Worm (Caenorhabditis elegans) whole organism, L4 larva: ENCODE data around the gene R144.12.
"Not testable (repeated sequence)": the region's sequence is repeated elsewhere in the genome, so short reads cannot be mapped to it uniquely, and the experiment has no call there.

Source experiments
- F49E8.2 ChIP-seq: sonication (generic microtip); optimal IDR thresholded peaks from 2 replicates; lab custom pipeline; 2016; ENCODE audit warnings: missing compliant biosample characterization, mild to moderate bottlenecking, missing genetic modification characterization, borderline replicate concordance
- T26A8.4 ChIP-seq: fragments of 200-800 bp; sonication (Bioruptor generic); IDR thresholded peaks from 2 replicates; pipeline ENCODE4 v1.3.6; 2022; ENCODE audit warnings: missing genetic modification characterization, missing compliant biosample characterization
- Y5F2A.4 ChIP-seq: fragments of 200-800 bp; sonication (Bioruptor generic); optimal IDR thresholded peaks from 2 replicates; lab custom pipeline; 2018; ENCODE audit warnings: mild to moderate bottlenecking, missing genetic modification characterization, missing compliant biosample characterization
- aha-1 ChIP-seq: fragments of 150-350 bp; peaks from one replicate; lab custom pipeline; 2014; ENCODE audit warnings: missing biosample characterization, missing genetic modification characterization
- ceh-20 ChIP-seq: fragments of 200-800 bp; sonication (Bioruptor generic); IDR thresholded peaks from 2 replicates; pipeline ENCODE4 v1.3.6; 2022; ENCODE audit warnings: missing genetic modification reagents, missing genetic modification characterization, missing compliant biosample characterization
- ceh-32 ChIP-seq: sonication (generic microtip); optimal IDR thresholded peaks from 2 replicates; lab custom pipeline; 2016; ENCODE audit warnings: mild to moderate bottlenecking, missing genetic modification characterization, missing compliant biosample characterization; ENCODE audit not compliant: poor library complexity
- ctbp-1 ChIP-seq: fragments of 200-800 bp; sonication (Bioruptor generic); IDR thresholded peaks from 2 replicates; pipeline ENCODE4 v1.3.6; 2022; ENCODE audit warnings: missing genetic modification reagents, missing genetic modification characterization, missing compliant biosample characterization
- daf-16 ChIP-seq, 3 experiments: sonication (generic microtip); optimal IDR thresholded peaks; 2 replicates each; lab custom pipeline; 2016 to 2017; ENCODE audit warnings: missing genetic modification characterization in 3 of 3, missing genetic modification reagents in 3 of 3, mild to moderate bottlenecking in 2 of 3, missing compliant biosample characterization in 2 of 3, missing biosample characterization in 1 of 3, moderate library complexity in 1 of 3
- dmd-6 ChIP-seq: fragments of 200-800 bp; sonication (Bioruptor generic); IDR thresholded peaks from 2 replicates; pipeline ENCODE4 v1.3.6; 2022; ENCODE audit warnings: missing genetic modification reagents, missing genetic modification characterization, missing compliant biosample characterization
- dmd-8 ChIP-seq: fragments of 200-800 bp; sonication (Bioruptor generic); IDR thresholded peaks from 2 replicates; pipeline ENCODE4 v1.3.6; 2022; ENCODE audit warnings: missing genetic modification characterization, missing compliant biosample characterization
- dpl-1 ChIP-seq: fragments of 150-350 bp; optimal IDR thresholded peaks from 2 replicates; lab custom pipeline; 2014; ENCODE audit warnings: missing biosample characterization, missing genetic modification reagents, missing genetic modification characterization
- dve-1 ChIP-seq: sonication (generic microtip); optimal IDR thresholded peaks from 2 replicates; lab custom pipeline; 2017; ENCODE audit warnings: antibody characterized with exemption, mild to moderate bottlenecking, missing genetic modification characterization, missing compliant biosample characterization; ENCODE audit not compliant: insufficient read depth
- egl-43 ChIP-seq: fragments of 200-800 bp; sonication (Bioruptor generic); IDR thresholded peaks from 2 replicates; pipeline ENCODE4 v1.3.6; 2022; ENCODE audit warnings: missing genetic modification reagents, missing genetic modification characterization, missing compliant biosample characterization
- gei-8 ChIP-seq: fragments of 200-800 bp; sonication (Bioruptor generic); optimal IDR thresholded peaks from 2 replicates; lab custom pipeline; 2018; ENCODE audit warnings: mild to moderate bottlenecking, missing genetic modification characterization, missing compliant biosample characterization
- hlh-11 ChIP-seq: fragments of 200-800 bp; sonication (Bioruptor generic); optimal IDR thresholded peaks from 2 replicates; lab custom pipeline; 2018; ENCODE audit warnings: mild to moderate bottlenecking, missing genetic modification characterization, missing compliant biosample characterization
- hlh-30 ChIP-seq: sonication (generic microtip); optimal IDR thresholded peaks from 2 replicates; lab custom pipeline; 2017; ENCODE audit warnings: antibody characterized with exemption, mild to moderate bottlenecking, missing genetic modification characterization, missing compliant biosample characterization; ENCODE audit not compliant: insufficient read depth
- jun-1 ChIP-seq: fragments of 150-350 bp; optimal IDR thresholded peaks from 2 replicates; lab custom pipeline; 2014; ENCODE audit warnings: missing biosample characterization, missing genetic modification reagents, missing genetic modification characterization
- lim-7 ChIP-seq: fragments of 200-800 bp; sonication (Bioruptor generic); IDR thresholded peaks from 2 replicates; pipeline ENCODE4 v1.3.6; 2022; ENCODE audit warnings: missing genetic modification characterization, missing compliant biosample characterization
- lin-1 ChIP-seq: fragments of 200-800 bp; sonication (Bioruptor generic); IDR thresholded peaks from 2 replicates; pipeline ENCODE4 v1.3.6; 2022; ENCODE audit warnings: missing genetic modification reagents, missing genetic modification characterization, missing compliant biosample characterization
- lin-13 ChIP-seq: fragments of 150-350 bp; optimal IDR thresholded peaks from 2 replicates; lab custom pipeline; 2014; ENCODE audit warnings: missing biosample characterization, missing genetic modification reagents, missing genetic modification characterization
- lin-38 ChIP-seq: fragments of 200-800 bp; sonication (Bioruptor generic); IDR thresholded peaks from 2 replicates; pipeline ENCODE4 v1.3.6; 2022; ENCODE audit warnings: missing genetic modification reagents, missing genetic modification characterization, missing compliant biosample characterization
- lsy-2 ChIP-seq, 2 experiments: fragments of 150-350 bp in 1 of 2; sonication (generic microtip) in 1 of 2; optimal IDR thresholded peaks; 2 replicates each; lab custom pipeline; 2014 to 2017; ENCODE audit warnings: missing biosample characterization in 2 of 2, missing genetic modification characterization in 2 of 2
- madf-5 ChIP-seq, 2 experiments: fragments of 200-800 bp; sonication (Bioruptor generic); IDR thresholded peaks; 2 replicates each; pipeline ENCODE4 v1.3.6; 2022; ENCODE audit warnings: missing compliant biosample characterization in 2 of 2, missing genetic modification characterization in 2 of 2
- mdl-1 ChIP-seq, 2 experiments: fragments of 150-350 bp in 1 of 2; sonication (generic microtip) in 1 of 2; optimal IDR thresholded peaks; 2 replicates each; lab custom pipeline; 2014 to 2017; ENCODE audit warnings: missing biosample characterization in 2 of 2, missing genetic modification characterization in 2 of 2
- mdt-29 ChIP-seq: fragments of 200-800 bp; sonication (Bioruptor generic); IDR thresholded peaks from 2 replicates; pipeline ENCODE4 v1.3.6; 2022; ENCODE audit warnings: missing genetic modification reagents, missing genetic modification characterization, missing compliant biosample characterization
- mes-2 ChIP-seq: sonication (generic microtip); optimal IDR thresholded peaks from 2 replicates; lab custom pipeline; 2016; ENCODE audit warnings: missing genotype, mild to moderate bottlenecking, missing genetic modification characterization, missing compliant biosample characterization; ENCODE audit not compliant: poor library complexity, severe bottlenecking
- mxl-2 ChIP-seq: fragments of 200-800 bp; sonication (Bioruptor generic); conservative IDR thresholded peaks from 2 replicates; pipeline ENCODE4 v1.3.6; 2022; ENCODE audit warnings: missing genetic modification reagents, missing genetic modification characterization, missing compliant biosample characterization
- nhr-11 ChIP-seq: fragments of 150-350 bp; optimal IDR thresholded peaks from 2 replicates; lab custom pipeline; 2014; ENCODE audit warnings: missing biosample characterization, missing genetic modification characterization
- nhr-111 ChIP-seq: fragments of 200-800 bp; sonication (Bioruptor generic); optimal IDR thresholded peaks from 2 replicates; lab custom pipeline; 2018; ENCODE audit warnings: mild to moderate bottlenecking, missing genetic modification characterization, missing compliant biosample characterization
- nhr-237 ChIP-seq: sonication (generic microtip); optimal IDR thresholded peaks from 2 replicates; lab custom pipeline; 2017; ENCODE audit warnings: missing biosample characterization, missing genetic modification characterization
- nhr-28 ChIP-seq: fragments of 150-350 bp; optimal IDR thresholded peaks from 2 replicates; lab custom pipeline; 2014; ENCODE audit warnings: missing biosample characterization, missing genetic modification characterization
- nhr-41 ChIP-seq: fragments of 200-800 bp; sonication (Bioruptor generic); IDR thresholded peaks from 2 replicates; pipeline ENCODE4 v1.3.6; 2022; ENCODE audit warnings: missing genetic modification reagents, missing genetic modification characterization, missing compliant biosample characterization
- nhr-42 ChIP-seq: fragments of 200-800 bp; sonication (Bioruptor generic); IDR thresholded peaks from 2 replicates; pipeline ENCODE4 v1.3.6; 2022; ENCODE audit warnings: missing genetic modification characterization, missing compliant biosample characterization
- nhr-48 ChIP-seq: sonication (generic microtip); optimal IDR thresholded peaks from 2 replicates; lab custom pipeline; 2016; ENCODE audit warnings: mild to moderate bottlenecking, missing genetic modification characterization, missing compliant biosample characterization
- pqm-1 ChIP-seq: sonication (generic microtip); optimal IDR thresholded peaks from 2 replicates; lab custom pipeline; 2017; ENCODE audit warnings: missing biosample characterization, missing genetic modification characterization
- set-16 ChIP-seq: fragments of 200-800 bp; sonication (Bioruptor generic); IDR thresholded peaks from 2 replicates; pipeline ENCODE4 v1.3.6; 2022; ENCODE audit warnings: missing genetic modification reagents, missing genetic modification characterization, missing compliant biosample characterization
- spr-1 ChIP-seq: sonication (generic microtip); optimal IDR thresholded peaks from 2 replicates; lab custom pipeline; 2016; ENCODE audit warnings: mild to moderate bottlenecking, missing genetic modification characterization, missing compliant biosample characterization
- unc-130 ChIP-seq: sonication (generic microtip); optimal IDR thresholded peaks from 2 replicates; lab custom pipeline; 2016; ENCODE audit warnings: missing genetic modification reagents, missing genetic modification characterization, missing compliant biosample characterization
- unc-62 ChIP-seq, 3 experiments: fragments of 150-350 bp in 1 of 3; sonication (generic microtip); optimal IDR thresholded peaks in 2 of 3; peaks in 1 of 3; 1 replicate in 1 of 3; 2 replicates in 2 of 3; lab custom pipeline; 2014 to 2017; ENCODE audit warnings: missing biosample characterization in 3 of 3, missing genetic modification characterization in 3 of 3, missing genetic modification reagents in 3 of 3, missing genotype in 1 of 3
- vab-7 ChIP-seq: fragments of 200-800 bp; sonication (Bioruptor generic); IDR thresholded peaks from 2 replicates; pipeline ENCODE4 v1.3.6; 2022; ENCODE audit warnings: missing genetic modification reagents, missing genetic modification characterization, missing compliant biosample characterization
- zip-11 ChIP-seq: fragments of 200-800 bp; sonication (Bioruptor generic); IDR thresholded peaks from 2 replicates; pipeline ENCODE4 v1.3.6; 2022; ENCODE audit warnings: missing genetic modification characterization, missing compliant biosample characterization
- ztf-11 ChIP-seq: fragments of 150-350 bp; optimal IDR thresholded peaks from 2 replicates; lab custom pipeline; 2014; ENCODE audit warnings: missing biosample characterization, missing genetic modification characterization

R144.12 gene

ce11 chrIII:5031375-5031836, 24.6 kb upstream of the R144.12 start (continued):
- peak; percentile 76 for TF ChIP-seq hlh-11 (tag; lab: Kevin White, UChicago)
- TF ChIP-seq ceh-20 (GFP tag; lab: Robert Waterston, UW) = peak; percentile 86
- TF ChIP-seq spr-1 = peak; percentile 81
- peak; percentile 90 for TF ChIP-seq ctbp-1 (GFP tag; lab: Robert Waterston, UW)
- peak; percentile 71 for TF ChIP-seq lin-1 (GFP tag; lab: Robert Waterston, UW)
- TF ChIP-seq mdt-29 (GFP tag; lab: Robert Waterston, UW) = peak; percentile 80
- 0 out of 2 replicates have a peak, but pooled peaks have one; percentile 60 for TF ChIP-seq zip-11 (GFP tag; lab: Robert Waterston, UW)
- TF ChIP-seq dpl-1 (GFP tag; lab: Kevin White, UChicago) = peak; percentile 23
- peak; percentile 50 for TF ChIP-seq nhr-11 (tag; lab: Kevin White, UChicago)
- TF ChIP-seq unc-62 (GFP tag; optimal IDR thresholded peaks at IDR 0.05 in 1 of 2; lab: Kevin White, UChicago) = peak in 1 of 2 experiments; percentile 76
- not testable (repeated sequence) for TF ChIP-seq unc-62 (tag; optimal IDR thresholded peaks at IDR 0.05; lab: Kevin White, UChicago)
- peak; percentile 19; the same call in 1 of the 2 replicates for TF ChIP-seq nhr-41 (GFP tag; lab: Robert Waterston, UW)
- peak; percentile 76 for TF ChIP-seq mes-2
- TF ChIP-seq egl-43 (GFP tag; lab: Robert Waterston, UW) = peak; percentile 97
- peak; percentile 75 for TF ChIP-seq gei-8 (GFP tag; lab: Kevin White, UChicago)
- peak; percentile 31 for TF ChIP-seq nhr-28 (tag; lab: Kevin White, UChicago)
- TF ChIP-seq unc-130 (GFP tag; lab: Kevin White, UChicago) = peak; percentile 69
- TF ChIP-seq F49E8.2 (tag; lab: Kevin White, UChicago) = peak; percentile 23
- TF ChIP-seq lsy-2 (tag; optimal IDR thresholded peaks at IDR 0.05; lab: Kevin White, UChicago) = peak in 1 of 2 experiments; percentile 53
- TF ChIP-seq Y5F2A.4 (GFP tag; lab: Kevin White, UChicago) = peak; percentile 70
- TF ChIP-seq nhr-48 (tag; lab: Kevin White, UChicago) = peak; percentile 63
- peak; percentile 88 for TF ChIP-seq dmd-6 (GFP tag; lab: Robert Waterston, UW)
- peak; percentile 65 for TF ChIP-seq hlh-30
- TF ChIP-seq daf-16 (GFP tag; optimal IDR thresholded peaks at IDR 0.05; lab: Kevin White, UChicago) = peak; percentile 71 to 85
- peak; percentile 25 for TF ChIP-seq daf-16 (tag; optimal IDR thresholded peaks at IDR 0.05; lab: Kevin White, UChicago)
- peak; percentile 65; the same call in 1 of the 2 replicates for TF ChIP-seq dmd-8
- peak; percentile 63 for TF ChIP-seq lin-13 (GFP tag; lab: Kevin White, UChicago)

- TF ChIP-seq jun-1 (tag; lab: Kevin White, UChicago) = no peak
- TF ChIP-seq nhr-237 (tag; lab: Kevin White, UChicago) = no peak
- no peak for TF ChIP-seq F49E8.2 (tag; lab: Kevin White, UChicago)
Observed at ce11 chrIII:5030629-5031028, 23.8 kb upstream of the R144.12 start, which contains the start of gene klp-6. Gene klp-6, plus strand, starts transcription at chrIII:5030929.

- TF ChIP-seq T26A8.4 (GFP tag; lab: Robert Waterston, UW) (peak; percentile 49; the same call in 1 of the 2 replicates), lin-38 (GFP tag; lab: Robert Waterston, UW) (0 out of 2 replicates have a peak, but pooled peaks have one; percentile 11), aha-1 (tag; lab: Kevin White, UChicago) (peak; percentile 78), ztf-11 (tag; lab: Kevin White, UChicago) (no peak), zip-11 (GFP tag; lab: Robert Waterston, UW) (no peak)
Observed at ce11 chrIII:5027219-5027618, 20.4 kb upstream of the R144.12 start.

- TF ChIP-seq madf-5 (GFP tag; IDR thresholded peaks at IDR 0.05; lab: Robert Waterston, UW) = no peak
- peak; percentile 53 for TF ChIP-seq aha-1 (tag; lab: Kevin White, UChicago)
- TF ChIP-seq mxl-2 = no peak
- TF ChIP-seq nhr-42 = no peak
- TF ChIP-seq nhr-111 (GFP tag; lab: Kevin White, UChicago) = no peak
- TF ChIP-seq dmd-8 = no peak
- TF ChIP-seq mdl-1 (tag; optimal IDR thresholded peaks at IDR 0.05; lab: Kevin White, UChicago) = no peak
- no peak for TF ChIP-seq dve-1 (tag; lab: Kevin White, UChicago)
- no peak for TF ChIP-seq set-16 (GFP tag; lab: Robert Waterston, UW)
- no peak for TF ChIP-seq pqm-1 (tag; lab: Kevin White, UChicago)
- TF ChIP-seq dmd-6 (GFP tag; lab: Robert Waterston, UW) = no peak
- no peak for TF ChIP-seq lim-7 (GFP tag; lab: Robert Waterston, UW)
- TF ChIP-seq unc-62 (GFP tag; optimal IDR thresholded peaks at IDR 0.05 in 1 of 2; lab: Kevin White, UChicago) = peak in 1 of 2 experiments; percentile 60
- no peak for TF ChIP-seq unc-62 (tag; optimal IDR thresholded peaks at IDR 0.05; lab: Kevin White, UChicago)
- TF ChIP-seq ceh-32 = no peak
- no peak for TF ChIP-seq vab-7 (GFP tag; lab: Robert Waterston, UW)
- TF ChIP-seq mes-2 = no peak
- TF ChIP-seq, all 104 proteins: peak for 2
Observed at ce11 chrIII:5026366-5026765, 19.6 kb upstream of the R144.12 start.
